Worm (Caenorhabditis elegans) whole organism, midembryonic: ENCODE results near the gene clec-187.

Experiments
- T22C8.4 ChIP-seq: fragments of 200-800 bp; sonication (Bioruptor generic); IDR thresholded peaks from 2 replicates; pipeline ENCODE4 v1.3.6; 2022; ENCODE audit warnings: missing genetic modification characterization, missing compliant biosample characterization
- ztf-29 ChIP-seq: fragments of 200-800 bp; sonication (Bioruptor generic); IDR thresholded peaks from 2 replicates; pipeline ENCODE4 v1.3.6; 2022; ENCODE audit warnings: missing genetic modification reagents, missing genetic modification characterization, missing compliant biosample characterization

DNA sequence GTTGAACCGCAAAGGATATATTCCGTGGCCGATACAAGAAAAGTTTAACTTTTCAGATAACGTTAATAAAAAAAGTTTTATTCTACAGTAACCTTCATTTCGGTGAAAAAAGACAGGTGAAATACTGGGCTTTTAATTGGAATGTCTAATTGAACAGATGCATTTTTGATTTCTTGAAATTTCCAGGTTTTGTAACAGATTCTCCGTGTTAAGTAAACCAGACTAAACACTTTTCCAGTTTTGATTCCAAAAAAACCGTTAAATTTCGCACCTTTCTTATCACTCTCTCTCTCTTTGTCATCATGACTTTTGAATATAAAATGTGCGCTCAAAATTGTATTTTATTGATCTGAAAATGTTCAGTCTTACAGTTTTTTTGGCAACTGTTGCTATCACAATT lies 47.0 kb upstream of the clec-187 start, which contains the start of gene C32H11.3:
- TF ChIP-seq ztf-29 (GFP tag; lab: Robert Waterston, UW): no peak
- TF ChIP-seq T22C8.4: no peak
